Fruit fly (Drosophila melanogaster) whole organism, embryonic: ENCODE results near the gene CG13920.

Experiments used
- Ada2b ChIP-seq: fragments of 200-800 bp; sonication (Bioruptor generic); IDR thresholded peaks from 2 replicates; pipeline ENCODE4 v1.3.6; 2022; ENCODE audit warnings: missing biosample characterization, missing genetic modification characterization
- BtbVII ChIP-seq: fragments of 200-800 bp; sonication (Bioruptor generic); optimal IDR thresholded peaks from 3 replicates; lab custom pipeline; 2017; ENCODE audit warnings: missing biosample characterization, mild to moderate bottlenecking, missing genetic modification characterization
- CG10147 ChIP-seq: fragments of 200-800 bp; sonication (Bioruptor generic); optimal IDR thresholded peaks from 2 replicates; lab custom pipeline; 2019; ENCODE audit warnings: missing biosample characterization, mild to moderate bottlenecking, missing genetic modification characterization, moderate library complexity
- CG10274 ChIP-seq: fragments of 200-800 bp; sonication (Bioruptor generic); optimal IDR thresholded peaks from 3 replicates; lab custom pipeline; 2017; ENCODE audit warnings: missing biosample characterization, mild to moderate bottlenecking, missing genetic modification characterization
- CG11504 ChIP-seq: fragments of 200-800 bp; sonication (Bioruptor generic); optimal IDR thresholded peaks from 3 replicates; lab custom pipeline; 2019; ENCODE audit warnings: missing biosample characterization, mild to moderate bottlenecking, missing genetic modification characterization, moderate library complexity
- CG11695 ChIP-seq: fragments of 200-800 bp; sonication (Bioruptor generic); IDR thresholded peaks from 3 replicates; pipeline ENCODE4 v1.3.6; 2022; ENCODE audit warnings: missing biosample characterization, missing genetic modification characterization
- CG12744 ChIP-seq: fragments of 200-800 bp; sonication (Bioruptor generic); optimal IDR thresholded peaks from 2 replicates; lab custom pipeline; 2016; ENCODE audit warnings: missing biosample characterization, missing genetic modification characterization
- CG12769 ChIP-seq: fragments of 200-800 bp; sonication (Bioruptor generic); optimal IDR thresholded peaks from 2 replicates; lab custom pipeline; 2019; ENCODE audit warnings: missing biosample characterization, mild to moderate bottlenecking, missing genetic modification characterization, moderate library complexity
- CG13287 ChIP-seq: fragments of 200-800 bp; sonication (Bioruptor generic); IDR thresholded peaks from 2 replicates; pipeline ENCODE4 v1.3.6; 2022; ENCODE audit warnings: missing biosample characterization, missing genetic modification characterization; ENCODE audit not compliant: partially characterized antibody
- CG13894 ChIP-seq: fragments of 200-800 bp; sonication (Bioruptor generic); optimal IDR thresholded peaks from 3 replicates; lab custom pipeline; 2018; ENCODE audit warnings: missing biosample characterization, mild to moderate bottlenecking, missing genetic modification characterization, moderate library complexity
- CG2116 ChIP-seq: fragments of 200-800 bp; sonication (Bioruptor generic); optimal IDR thresholded peaks from 3 replicates; lab custom pipeline; 2018; ENCODE audit warnings: missing biosample characterization, mild to moderate bottlenecking, missing genetic modification characterization
- CG6813 ChIP-seq: fragments of 200-800 bp; sonication (Bioruptor generic); optimal IDR thresholded peaks from 2 replicates; lab custom pipeline; 2017; ENCODE audit warnings: missing biosample characterization, missing genetic modification characterization, mild to moderate bottlenecking, moderate library complexity, missing genetic modification reagents
- CG8359 ChIP-seq: fragments of 200-800 bp; sonication (Bioruptor generic); optimal IDR thresholded peaks from 2 replicates; lab custom pipeline; 2017; ENCODE audit warnings: missing biosample characterization, mild to moderate bottlenecking, missing genetic modification characterization, borderline replicate concordance
- E2f2 ChIP-seq: fragments of 200-800 bp; sonication (Bioruptor generic); IDR thresholded peaks from 2 replicates; pipeline ENCODE4 v1.3.6; 2022; ENCODE audit warnings: missing biosample characterization, missing genetic modification characterization
- Ets97D ChIP-seq: fragments of 200-800 bp; sonication (Bioruptor generic); optimal IDR thresholded peaks from 3 replicates; lab custom pipeline; 2016; ENCODE audit warnings: missing biosample characterization, missing genetic modification characterization
- H15 ChIP-seq: fragments of 200-800 bp; sonication (Bioruptor generic); IDR thresholded peaks from 3 replicates; pipeline ENCODE4 v1.3.6; 2022; ENCODE audit warnings: missing biosample characterization, missing genetic modification characterization
- HHEX ChIP-seq: fragments of 200-800 bp; sonication (Bioruptor generic); optimal IDR thresholded peaks from 3 replicates; lab custom pipeline; 2017; ENCODE audit warnings: missing biosample characterization, mild to moderate bottlenecking, missing genetic modification characterization, missing genetic modification reagents
- Hey ChIP-seq: fragments of 200-800 bp; sonication (Bioruptor generic); optimal IDR thresholded peaks from 3 replicates; lab custom pipeline; 2018; ENCODE audit warnings: missing biosample characterization, mild to moderate bottlenecking, missing genetic modification characterization
- HmgD ChIP-seq: fragments of 200-800 bp; sonication (Bioruptor generic); optimal IDR thresholded peaks from 3 replicates; lab custom pipeline; 2016; ENCODE audit warnings: missing biosample characterization, missing genetic modification characterization
- Hsf ChIP-seq: fragments of 200-800 bp; sonication (Bioruptor generic); optimal IDR thresholded peaks from 3 replicates; lab custom pipeline; 2016; ENCODE audit warnings: missing biosample characterization, missing genetic modification characterization
- Nf-YB ChIP-seq: fragments of 200-800 bp; sonication (Bioruptor generic); optimal IDR thresholded peaks from 3 replicates; lab custom pipeline; 2019; ENCODE audit warnings: missing biosample characterization, mild to moderate bottlenecking, missing genetic modification characterization, moderate library complexity
- Nf-YC ChIP-seq: fragments of 200-800 bp; optimal IDR thresholded peaks from 3 replicates; lab custom pipeline; 2019; ENCODE audit warnings: missing biosample characterization, mild to moderate bottlenecking, missing genetic modification characterization, moderate library complexity
- PHDP ChIP-seq: fragments of 200-800 bp; sonication (Bioruptor generic); optimal IDR thresholded peaks from 3 replicates; lab custom pipeline; 2018; ENCODE audit warnings: missing biosample characterization, mild to moderate bottlenecking, missing genetic modification characterization, moderate library complexity
- Ptx1 ChIP-seq: fragments of 200-800 bp; sonication (Bioruptor generic); IDR thresholded peaks from 2 replicates; pipeline ENCODE4 v1.3.6; 2022; ENCODE audit warnings: missing biosample characterization, missing genetic modification characterization
- Rfx ChIP-seq: fragments of 200-800 bp; sonication (Bioruptor generic); IDR thresholded peaks from 2 replicates; pipeline ENCODE4 v1.3.6; 2022; ENCODE audit warnings: missing biosample characterization, missing genetic modification characterization
- Side ChIP-seq: fragments of 200-800 bp; sonication (Bioruptor generic); optimal IDR thresholded peaks from 2 replicates; lab custom pipeline; 2016; ENCODE audit warnings: missing biosample characterization, missing genetic modification characterization
- Usf ChIP-seq: fragments of 200-800 bp; sonication (Bioruptor generic); optimal IDR thresholded peaks from 2 replicates; lab custom pipeline; 2017; ENCODE audit warnings: missing genotype, missing biosample characterization, missing genetic modification characterization
- ara ChIP-seq: fragments of 200-800 bp; sonication (Bioruptor generic); IDR thresholded peaks from 2 replicates; pipeline ENCODE4 v1.3.6; 2022; ENCODE audit warnings: missing biosample characterization, missing genetic modification characterization
- bcd ChIP-seq: fragments of 200-800 bp; sonication (Bioruptor generic); optimal IDR thresholded peaks from 2 replicates; lab custom pipeline; 2017; ENCODE audit warnings: missing biosample characterization, mild to moderate bottlenecking, missing genetic modification characterization
- cg ChIP-seq: fragments of 200-800 bp; sonication (Bioruptor generic); optimal IDR thresholded peaks from 3 replicates; lab custom pipeline; 2019; ENCODE audit warnings: missing biosample characterization, mild to moderate bottlenecking, missing genetic modification characterization, moderate library complexity
- chm ChIP-seq: fragments of 200-800 bp; sonication (Bioruptor generic); IDR thresholded peaks from 2 replicates; pipeline ENCODE4 v1.3.6; 2022; ENCODE audit warnings: missing biosample characterization, missing genetic modification characterization
- cwo ChIP-seq: fragments of 200-800 bp; sonication (Bioruptor generic); optimal IDR thresholded peaks from 3 replicates; lab custom pipeline; 2017; ENCODE audit warnings: missing biosample characterization, missing genetic modification characterization, mild to moderate bottlenecking, moderate library complexity, missing genetic modification reagents
- eve ChIP-seq, 2 experiments: fragments of >200 bp; optimal IDR thresholded peaks; 2 replicates each; lab custom pipeline; 2017; ENCODE audit warnings: missing biosample characterization in 2 of 2, missing genetic modification characterization in 2 of 2
- fd64A ChIP-seq: fragments of 200-800 bp; sonication (Bioruptor generic); optimal IDR thresholded peaks from 3 replicates; lab custom pipeline; 2018; ENCODE audit warnings: missing biosample characterization, mild to moderate bottlenecking, missing genetic modification characterization
- fd96Cb ChIP-seq: fragments of 200-800 bp; sonication (Bioruptor generic); optimal IDR thresholded peaks from 2 replicates; lab custom pipeline; 2018; ENCODE audit warnings: missing biosample characterization, mild to moderate bottlenecking, missing genetic modification characterization, moderate library complexity
- gro ChIP-seq: fragments of 200-800 bp; sonication (Bioruptor generic); optimal IDR thresholded peaks from 2 replicates; lab custom pipeline; 2016; ENCODE audit warnings: missing biosample characterization, missing genetic modification characterization
- h ChIP-seq: fragments of >200 bp; optimal IDR thresholded peaks from 2 replicates; lab custom pipeline; 2017
- hkb ChIP-seq, 2 experiments: fragments of 200-800 bp in 1 of 2; fragments of >200 bp in 1 of 2; sonication (Bioruptor generic) in 1 of 2; IDR thresholded peaks in 1 of 2; optimal IDR thresholded peaks in 1 of 2; 2 replicates each; pipeline versions ENCODE4 v1.3.6 to Lab custom; 2017 to 2022; ENCODE audit warnings: missing biosample characterization in 1 of 2, missing genetic modification characterization in 1 of 2
- hth ChIP-seq: fragments of >200 bp; optimal IDR thresholded peaks from 2 replicates; lab custom pipeline; 2017; ENCODE audit warnings: inconsistent platforms
- otp ChIP-seq: fragments of 200-800 bp; sonication (Bioruptor generic); IDR thresholded peaks from 3 replicates; pipeline ENCODE4, ENCODE4 v1.3.6; 2022; ENCODE audit warnings: missing biosample characterization, missing genetic modification characterization
- p53 ChIP-seq: fragments of 200-800 bp; sonication (Bioruptor generic); optimal IDR thresholded peaks from 2 replicates; lab custom pipeline; 2016; ENCODE audit warnings: missing biosample characterization, missing genetic modification characterization
- pho ChIP-seq: fragments of 200-800 bp; sonication (Bioruptor generic); optimal IDR thresholded peaks from 2 replicates; lab custom pipeline; 2016; ENCODE audit warnings: missing biosample characterization, missing genetic modification characterization
- pnt ChIP-seq: fragments of 200-800 bp; sonication (Bioruptor generic); optimal IDR thresholded peaks from 3 replicates; lab custom pipeline; 2016; ENCODE audit warnings: missing biosample characterization, missing genetic modification characterization
- prd ChIP-seq, 3 experiments: fragments of >200 bp in 2 of 3; fragments of 200-800 bp in 1 of 3; sonication (Bioruptor generic) in 1 of 3; optimal IDR thresholded peaks in 2 of 3; IDR thresholded peaks in 1 of 3; 2 replicates in 2 of 3; 3 replicates in 1 of 3; pipeline versions ENCODE4 v1.3.6 to Lab custom; 2017 to 2022; ENCODE audit warnings: missing biosample characterization in 1 of 3, missing genetic modification characterization in 1 of 3
- pzg ChIP-seq: fragments of 200-800 bp; sonication (Bioruptor generic); optimal IDR thresholded peaks from 3 replicates; lab custom pipeline; 2018; ENCODE audit warnings: missing biosample characterization, mild to moderate bottlenecking, missing genetic modification characterization, moderate library complexity
- tx ChIP-seq: fragments of 200-800 bp; sonication (Bioruptor generic); optimal IDR thresholded peaks from 2 replicates; lab custom pipeline; 2016; ENCODE audit warnings: missing biosample characterization, missing genetic modification characterization
- vnd ChIP-seq: fragments of 200-800 bp; sonication (Bioruptor generic); IDR thresholded peaks from 3 replicates; pipeline ENCODE4 v1.3.6; 2022; ENCODE audit warnings: missing biosample characterization, missing genetic modification characterization; ENCODE audit not compliant: partially characterized antibody
- wor ChIP-seq: fragments of 200-800 bp; sonication (Bioruptor generic); IDR thresholded peaks from 2 replicates; pipeline ENCODE4 v1.3.6; 2022; ENCODE audit warnings: missing biosample characterization, missing genetic modification characterization
- yki ChIP-seq: fragments of >200 bp; optimal IDR thresholded peaks from 3 replicates; lab custom pipeline; 2018
- zen2 ChIP-seq: fragments of 200-800 bp; sonication (Bioruptor generic); IDR thresholded peaks from 3 replicates; pipeline ENCODE4 v1.3.6; 2022; ENCODE audit warnings: missing biosample characterization, missing genetic modification characterization; ENCODE audit not compliant: partially characterized antibody

Gene CG13920

DNA sequence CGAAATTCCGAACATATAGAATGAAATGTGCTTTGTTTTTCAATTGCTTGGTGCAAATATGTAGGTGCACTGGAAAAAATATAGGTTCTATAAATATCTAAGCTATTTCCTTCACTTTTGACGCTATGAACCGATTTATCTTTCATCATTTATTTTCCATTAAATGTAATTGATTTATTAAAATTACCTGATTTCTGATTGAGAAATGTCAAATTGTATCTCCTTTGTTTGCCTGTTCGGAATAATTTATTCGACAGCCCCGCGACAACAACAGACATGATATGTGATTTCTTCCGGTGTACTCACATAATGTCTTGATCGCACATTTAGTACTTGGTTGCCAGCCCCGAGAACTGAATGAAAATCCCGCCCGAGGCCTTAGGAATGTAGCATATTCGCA, 39.1 kb upstream of the CG13920 start (continued):
- TF ChIP-seq E2f2, result no peak; the same call in 1 of the 2 replicates
- TF ChIP-seq h (lab: Kevin White, UChicago), result no peak
- no peak for TF ChIP-seq CG6813 (GFP tag; lab: Kevin White, UChicago)
- peak; percentile 26; the same call in 1 of the 2 replicates for TF ChIP-seq wor
- no peak for TF ChIP-seq prd (optimal IDR thresholded peaks at IDR 0.05; lab: Kevin White, UChicago)
- TF ChIP-seq prd (GFP tag; IDR thresholded peaks at IDR 0.05; lab: Robert Waterston, UW), result peak; percentile 44; the same call in 1 of the 3 replicates
- TF ChIP-seq pnt, result no peak
- no peak for TF ChIP-seq Nf-YC
- TF ChIP-seq p53 (GFP tag; lab: Kevin White, UChicago), result no peak
- no peak for TF ChIP-seq otp
- TF ChIP-seq zen2 (GFP tag; lab: Robert Waterston, UW), result no peak
- peak; percentile 4 for TF ChIP-seq Hsf
- no peak for TF ChIP-seq CG8359 (GFP tag; lab: Kevin White, UChicago)
- peak; percentile 55 for TF ChIP-seq CG11504 (tag; lab: Kevin White, UChicago)
- TF ChIP-seq fd96Cb (tag; lab: Kevin White, UChicago), result peak; percentile 15
- no peak for TF ChIP-seq yki (lab: Kevin White, UChicago)
- no peak for TF ChIP-seq hkb (optimal IDR thresholded peaks at IDR 0.05; lab: Kevin White, UChicago)
- peak; percentile 34; the same call in 1 of the 2 replicates for TF ChIP-seq hkb (GFP tag; IDR thresholded peaks at IDR 0.05; lab: Robert Waterston, UW)
- TF ChIP-seq pzg (GFP tag; lab: Kevin White, UChicago), result no peak
- TF ChIP-seq Hey (tag; lab: Kevin White, UChicago), result no peak
- TF ChIP-seq HHEX (GFP tag; lab: Kevin White, UChicago), result peak; percentile 34
- TF ChIP-seq Ada2b, result no peak; the same call in 1 of the 2 replicates
- TF ChIP-seq HmgD (GFP tag; lab: Kevin White, UChicago), result no peak
- no peak for TF ChIP-seq fd64A (GFP tag; lab: Kevin White, UChicago)
- peak; percentile 46 for TF ChIP-seq pho (GFP tag; lab: Kevin White, UChicago)
- TF ChIP-seq Side (GFP tag; lab: Kevin White, UChicago), result no peak
- TF ChIP-seq Nf-YB (GFP tag; lab: Kevin White, UChicago), result no peak
- TF ChIP-seq cwo (GFP tag; lab: Kevin White, UChicago), result peak; percentile 32
- TF ChIP-seq PHDP (tag; lab: Kevin White, UChicago), result peak; percentile 48
- no peak for TF ChIP-seq vnd (GFP tag; lab: Robert Waterston, UW)
- no peak for TF ChIP-seq Ets97D (GFP tag; lab: Kevin White, UChicago)
- no peak for TF ChIP-seq CG12769 (tag; lab: Kevin White, UChicago)
- no peak for TF ChIP-seq gro (GFP tag; lab: Kevin White, UChicago)
- TF ChIP-seq hth (lab: Kevin White, UChicago), result no peak
- TF ChIP-seq Rfx, result peak; percentile 80
- TF ChIP-seq Usf, result no peak
- TF ChIP-seq BtbVII (GFP tag; lab: Kevin White, UChicago), result peak; percentile 52
- no peak for TF ChIP-seq eve (GFP tag; optimal IDR thresholded peaks at IDR 0.05; lab: Kevin White, UChicago)
- peak; percentile 27 for TF ChIP-seq bcd
- peak; percentile 9 for TF ChIP-seq CG10274 (GFP tag; lab: Kevin White, UChicago)
- TF ChIP-seq CG11695 (GFP tag; lab: Robert Waterston, UW), result peak; percentile 47; the same call in 1 of the 3 replicates
- TF ChIP-seq CG12744, result peak; percentile 23
- no peak for TF ChIP-seq CG13894 (tag; lab: Kevin White, UChicago)
- TF ChIP-seq chm, result no peak
- no peak for TF ChIP-seq cg (GFP tag; lab: Kevin White, UChicago)
- no peak for TF ChIP-seq CG13287 (GFP tag; lab: Robert Waterston, UW)
- TF ChIP-seq CG2116, result no peak
- peak; percentile 66 for TF ChIP-seq CG10147 (GFP tag; lab: Kevin White, UChicago)
- peak; percentile 57 for TF ChIP-seq Ptx1
- peak; percentile 43; the same call in 1 of the 3 replicates for TF ChIP-seq H15 (GFP tag; lab: Robert Waterston, UW)
- TF ChIP-seq ara (GFP tag; lab: Robert Waterston, UW), result no peak
- no peak for TF ChIP-seq tx (GFP tag; lab: Kevin White, UChicago)
